Fruit fly (Drosophila melanogaster) whole organism, embryonic: ENCODE measurements around the gene SpdS.

Experiments used
- Ada2b ChIP-seq: fragments of 200-800 bp; sonication (Bioruptor generic); IDR thresholded peaks from 2 replicates; pipeline ENCODE4 v1.3.6; 2022; ENCODE audit warnings: missing biosample characterization, missing genetic modification characterization
- CG10321 ChIP-seq: fragments of 200-800 bp; sonication (Bioruptor generic); IDR thresholded peaks from 2 replicates; pipeline ENCODE4 v1.3.6; 2022; ENCODE audit warnings: missing biosample characterization, missing genetic modification characterization
- CG11398 ChIP-seq: fragments of 200-800 bp; sonication (Bioruptor generic); optimal IDR thresholded peaks from 2 replicates; lab custom pipeline; 2016; ENCODE audit warnings: missing biosample characterization, missing genetic modification characterization
- CG11696 ChIP-seq: fragments of 200-800 bp; sonication (Bioruptor generic); IDR thresholded peaks from 2 replicates; pipeline ENCODE4 v1.3.6; 2022; ENCODE audit warnings: missing biosample characterization, missing genetic modification characterization
- CG13296 ChIP-seq: fragments of 200-800 bp; sonication (Bioruptor generic); optimal IDR thresholded peaks from 3 replicates; lab custom pipeline; 2018; ENCODE audit warnings: missing biosample characterization, mild to moderate bottlenecking, missing genetic modification characterization
- CG13424 ChIP-seq: fragments of 200-800 bp; sonication (Bioruptor generic); optimal IDR thresholded peaks from 2 replicates; lab custom pipeline; 2019; ENCODE audit warnings: missing biosample characterization, mild to moderate bottlenecking, missing genetic modification characterization, moderate library complexity
- CG14014 ChIP-seq: fragments of 200-800 bp; sonication (Bioruptor generic); IDR thresholded peaks from 2 replicates; pipeline ENCODE4 v1.3.6; 2022; ENCODE audit warnings: missing biosample characterization, missing genetic modification characterization
- CG15514 ChIP-seq: fragments of 200-800 bp; sonication (Bioruptor generic); optimal IDR thresholded peaks from 3 replicates; lab custom pipeline; 2017; ENCODE audit warnings: missing biosample characterization, missing genetic modification characterization, mild to moderate bottlenecking, moderate library complexity, missing genetic modification reagents
- CG16813 ChIP-seq: fragments of 200-800 bp; sonication (Bioruptor generic); IDR thresholded peaks from 3 replicates; pipeline ENCODE4 v1.3.6; 2022; ENCODE audit warnings: missing biosample characterization, missing genetic modification characterization; ENCODE audit not compliant: partially characterized antibody
- CG17328 ChIP-seq: fragments of 200-800 bp; sonication (Bioruptor generic); IDR thresholded peaks from 2 replicates; pipeline ENCODE4 v1.3.6; 2022; ENCODE audit warnings: missing biosample characterization, missing genetic modification characterization
- CG17359 ChIP-seq: fragments of 200-800 bp; sonication (Bioruptor generic); optimal IDR thresholded peaks from 3 replicates; lab custom pipeline; 2018; ENCODE audit warnings: missing biosample characterization, mild to moderate bottlenecking, missing genetic modification characterization, moderate library complexity
- CG18011 ChIP-seq: fragments of 200-800 bp; sonication (Bioruptor generic); optimal IDR thresholded peaks from 2 replicates; lab custom pipeline; 2017; ENCODE audit warnings: missing biosample characterization, missing genetic modification characterization, mild to moderate bottlenecking, moderate library complexity, missing genotype
- CG33213 ChIP-seq: fragments of 200-800 bp; sonication (Bioruptor generic); optimal IDR thresholded peaks from 3 replicates; lab custom pipeline; 2016; ENCODE audit warnings: missing biosample characterization, missing genetic modification characterization
- CG5245 ChIP-seq: fragments of 200-800 bp; sonication (Bioruptor generic); optimal IDR thresholded peaks from 3 replicates; lab custom pipeline; 2016; ENCODE audit warnings: missing biosample characterization, missing genetic modification characterization
- CG6654 ChIP-seq: fragments of 200-800 bp; sonication (Bioruptor generic); optimal IDR thresholded peaks from 2 replicates; lab custom pipeline; 2017; ENCODE audit warnings: missing biosample characterization, mild to moderate bottlenecking, missing genetic modification characterization
- CG6683 ChIP-seq: fragments of 200-800 bp; sonication (Bioruptor generic); optimal IDR thresholded peaks from 2 replicates; lab custom pipeline; 2017; ENCODE audit warnings: missing biosample characterization, mild to moderate bottlenecking, missing genetic modification characterization, missing genetic modification reagents
- CG8089 ChIP-seq: fragments of 200-800 bp; sonication (Bioruptor generic); optimal IDR thresholded peaks from 3 replicates; lab custom pipeline; 2016; ENCODE audit warnings: missing biosample characterization, missing genetic modification characterization
- CG8924 ChIP-seq: fragments of 200-800 bp; optimal IDR thresholded peaks from 3 replicates; lab custom pipeline; 2019; ENCODE audit warnings: missing biosample characterization, mild to moderate bottlenecking, missing genetic modification characterization, moderate library complexity
- CG9727 ChIP-seq: fragments of 200-800 bp; sonication (Bioruptor generic); optimal IDR thresholded peaks from 3 replicates; lab custom pipeline; 2017; ENCODE audit warnings: missing biosample characterization, mild to moderate bottlenecking, missing genetic modification characterization
- CG9817 ChIP-seq: fragments of 200-800 bp; sonication (Bioruptor generic); optimal IDR thresholded peaks from 2 replicates; lab custom pipeline; 2018; ENCODE audit warnings: missing biosample characterization, mild to moderate bottlenecking, missing genetic modification characterization, moderate library complexity
- Camta ChIP-seq: fragments of 200-800 bp; sonication (Bioruptor generic); optimal IDR thresholded peaks from 2 replicates; lab custom pipeline; 2016; ENCODE audit warnings: missing biosample characterization, missing genetic modification characterization
- Dip3 ChIP-seq: fragments of 200-800 bp; sonication (Bioruptor generic); optimal IDR thresholded peaks from 3 replicates; lab custom pipeline; 2016; ENCODE audit warnings: missing biosample characterization, missing genetic modification characterization
- Drgx ChIP-seq: fragments of 200-800 bp; sonication (Bioruptor generic); IDR thresholded peaks from 2 replicates; pipeline ENCODE4 v1.3.6; 2022; ENCODE audit warnings: missing biosample characterization, missing genetic modification characterization
- Jarid2 ChIP-seq: fragments of 200-800 bp; sonication (Bioruptor generic); optimal IDR thresholded peaks from 3 replicates; lab custom pipeline; 2017; ENCODE audit warnings: mild to moderate bottlenecking, missing biosample characterization, missing genetic modification reagents, missing genetic modification characterization
- MTF-1 ChIP-seq: fragments of 200-800 bp; sonication (Bioruptor generic); optimal IDR thresholded peaks from 2 replicates; lab custom pipeline; 2018; ENCODE audit warnings: missing biosample characterization, mild to moderate bottlenecking, missing genetic modification characterization, borderline replicate concordance
- NC2α ChIP-seq: fragments of 200-800 bp; sonication (Bioruptor generic); optimal IDR thresholded peaks from 2 replicates; lab custom pipeline; 2016; ENCODE audit warnings: missing biosample characterization, missing genetic modification characterization
- Pdp1 ChIP-seq, 2 experiments: fragments of 200-800 bp; sonication (Bioruptor generic); optimal IDR thresholded peaks; 3 replicates each; lab custom pipeline; 2016; ENCODE audit warnings: missing biosample characterization in 2 of 2, missing genetic modification characterization in 2 of 2, mild to moderate bottlenecking in 1 of 2, moderate library complexity in 1 of 2
- Tbp ChIP-seq: fragments of >200 bp; optimal IDR thresholded peaks from 2 replicates; lab custom pipeline; 2018; ENCODE audit warnings: missing biosample characterization, missing genetic modification characterization
- abd-A ChIP-seq: fragments of 200-800 bp; sonication (Bioruptor generic); optimal IDR thresholded peaks from 3 replicates; lab custom pipeline; 2019; ENCODE audit warnings: missing biosample characterization, mild to moderate bottlenecking, missing genetic modification characterization, moderate library complexity
- ac ChIP-seq: fragments of 200-800 bp; sonication (Bioruptor generic); optimal IDR thresholded peaks from 3 replicates; lab custom pipeline; 2017; ENCODE audit warnings: missing biosample characterization, mild to moderate bottlenecking, missing genetic modification characterization
- cg ChIP-seq: fragments of 200-800 bp; sonication (Bioruptor generic); optimal IDR thresholded peaks from 3 replicates; lab custom pipeline; 2019; ENCODE audit warnings: missing biosample characterization, mild to moderate bottlenecking, missing genetic modification characterization, moderate library complexity
- crol ChIP-seq: fragments of 200-800 bp; sonication (Bioruptor generic); IDR thresholded peaks from 2 replicates; pipeline ENCODE4 v1.3.6; 2022; ENCODE audit warnings: missing biosample characterization, missing genetic modification characterization
- cwo ChIP-seq: fragments of 200-800 bp; sonication (Bioruptor generic); optimal IDR thresholded peaks from 3 replicates; lab custom pipeline; 2017; ENCODE audit warnings: missing biosample characterization, missing genetic modification characterization, mild to moderate bottlenecking, moderate library complexity, missing genetic modification reagents
- disco-r ChIP-seq: fragments of 200-800 bp; sonication (Bioruptor generic); optimal IDR thresholded peaks from 2 replicates; lab custom pipeline; 2016; ENCODE audit warnings: missing biosample characterization, missing genetic modification characterization
- dmrt11E ChIP-seq: fragments of 200-800 bp; sonication (Bioruptor generic); optimal IDR thresholded peaks from 3 replicates; lab custom pipeline; 2018; ENCODE audit warnings: missing biosample characterization, mild to moderate bottlenecking, missing genetic modification characterization, moderate library complexity
- dmrt99B ChIP-seq: fragments of 200-800 bp; sonication (Bioruptor generic); optimal IDR thresholded peaks from 2 replicates; lab custom pipeline; 2018; ENCODE audit warnings: missing biosample characterization, mild to moderate bottlenecking, missing genetic modification characterization, moderate library complexity
- dpn ChIP-seq, 2 experiments: fragments of 200-800 bp; sonication (Bioruptor generic); optimal IDR thresholded peaks; 3 replicates each; lab custom pipeline; 2016; ENCODE audit warnings: missing biosample characterization in 2 of 2, missing genetic modification characterization in 2 of 2
- exex ChIP-seq: fragments of 200-800 bp; sonication (Bioruptor generic); optimal IDR thresholded peaks from 4 replicates; lab custom pipeline; 2018; ENCODE audit warnings: missing biosample characterization, mild to moderate bottlenecking, missing genetic modification characterization, moderate library complexity
- ftz-f1 ChIP-seq: fragments of 200-800 bp; sonication (Bioruptor generic); optimal IDR thresholded peaks from 2 replicates; lab custom pipeline; 2016; ENCODE audit warnings: missing biosample characterization, missing genetic modification characterization
- gro ChIP-seq: fragments of 200-800 bp; sonication (Bioruptor generic); optimal IDR thresholded peaks from 2 replicates; lab custom pipeline; 2016; ENCODE audit warnings: missing biosample characterization, missing genetic modification characterization
- gsb ChIP-seq: fragments of 200-800 bp; sonication (Bioruptor generic); IDR thresholded peaks from 2 replicates; pipeline ENCODE4 v1.3.6; 2022; ENCODE audit warnings: missing biosample characterization, missing genetic modification characterization
- h ChIP-seq: fragments of >200 bp; optimal IDR thresholded peaks from 2 replicates; lab custom pipeline; 2017
- hth ChIP-seq: fragments of >200 bp; optimal IDR thresholded peaks from 2 replicates; lab custom pipeline; 2017; ENCODE audit warnings: inconsistent platforms
- insv ChIP-seq, 2 experiments: fragments of 200-800 bp; sonication (Bioruptor generic); optimal IDR thresholded peaks; 3 replicates each; lab custom pipeline; 2016 to 2018; ENCODE audit warnings: missing biosample characterization in 2 of 2, missing genetic modification characterization in 2 of 2
- nom ChIP-seq: fragments of 200-800 bp; sonication (Bioruptor generic); optimal IDR thresholded peaks from 2 replicates; lab custom pipeline; 2017; ENCODE audit warnings: missing biosample characterization, missing genetic modification characterization, mild to moderate bottlenecking, moderate library complexity, missing genetic modification reagents
- pfk ChIP-seq: fragments of 200-800 bp; sonication (Bioruptor generic); optimal IDR thresholded peaks from 2 replicates; lab custom pipeline; 2018; ENCODE audit warnings: missing biosample characterization, mild to moderate bottlenecking, missing genetic modification characterization, moderate library complexity
- sna ChIP-seq: fragments of 200-800 bp; sonication (Bioruptor generic); IDR thresholded peaks from 2 replicates; pipeline ENCODE4 v1.3.6; 2022; ENCODE audit warnings: missing biosample characterization, missing genetic modification characterization; ENCODE audit not compliant: partially characterized antibody
- stwl ChIP-seq: fragments of 200-800 bp; sonication (Bioruptor generic); optimal IDR thresholded peaks from 3 replicates; lab custom pipeline; 2018; ENCODE audit warnings: missing biosample characterization, mild to moderate bottlenecking, missing genetic modification characterization, moderate library complexity
- tap ChIP-seq: fragments of 200-800 bp; optimal IDR thresholded peaks from 3 replicates; lab custom pipeline; 2019; ENCODE audit warnings: missing biosample characterization, mild to moderate bottlenecking, missing genetic modification characterization, moderate library complexity
- unpg ChIP-seq: fragments of 200-800 bp; sonication (Bioruptor generic); optimal IDR thresholded peaks from 3 replicates; lab custom pipeline; 2018; ENCODE audit warnings: missing biosample characterization, mild to moderate bottlenecking, missing genetic modification characterization, moderate library complexity
- vnd ChIP-seq: fragments of 200-800 bp; sonication (Bioruptor generic); IDR thresholded peaks from 3 replicates; pipeline ENCODE4 v1.3.6; 2022; ENCODE audit warnings: missing biosample characterization, missing genetic modification characterization; ENCODE audit not compliant: partially characterized antibody

The SpdS gene

dm6 chr3R:9630633-9631095 lies 777 bp upstream of the SpdS start, which contains the start of gene Calr (continued):
- no peak for TF ChIP-seq crol
- TF ChIP-seq disco-r (GFP tag; lab: Kevin White, UChicago), result no peak
- peak; percentile 27 for TF ChIP-seq dmrt11E (tag; lab: Kevin White, UChicago)
- no peak for TF ChIP-seq CG17359
- peak; percentile 87 for TF ChIP-seq Jarid2 (GFP tag; lab: Kevin White, UChicago)
- TF ChIP-seq MTF-1 (GFP tag; lab: Kevin White, UChicago), result peak; percentile 37
- TF ChIP-seq tap (tag; lab: Kevin White, UChicago), result no peak
- TF ChIP-seq abd-A (tag; lab: Kevin White, UChicago), result peak; percentile 95
- TF ChIP-seq Camta, result no peak
- no peak for TF ChIP-seq CG11696 (GFP tag; lab: Robert Waterston, UW)
- no peak for TF ChIP-seq sna (GFP tag; lab: Robert Waterston, UW)
- no peak for TF ChIP-seq dmrt99B (tag; lab: Kevin White, UChicago)
- peak; percentile 75 for TF ChIP-seq CG15514 (GFP tag; lab: Kevin White, UChicago)
- no peak for TF ChIP-seq CG13424 (tag; lab: Kevin White, UChicago)
- no peak for TF ChIP-seq h
- peak; percentile 56 for TF ChIP-seq CG13296 (GFP tag; lab: Kevin White, UChicago)
- no peak for TF ChIP-seq CG10321 (GFP tag; lab: Robert Waterston, UW)
- TF ChIP-seq Dip3 (GFP tag; lab: Kevin White, UChicago), result peak; percentile 66
- peak; percentile 50 for TF ChIP-seq CG33213
- no peak for TF ChIP-seq CG8089
- TF ChIP-seq unpg (GFP tag; lab: Kevin White, UChicago), result peak; percentile 30
- no peak for TF ChIP-seq cg (GFP tag; lab: Kevin White, UChicago)
- no peak for TF ChIP-seq Ada2b (GFP tag; lab: Robert Waterston, UW)
- no peak for TF ChIP-seq Pdp1 (GFP tag; optimal IDR thresholded peaks at IDR 0.05; lab: Kevin White, UChicago)
- peak; percentile 44 for TF ChIP-seq ftz-f1
- TF ChIP-seq CG9727, result peak; percentile 57
- TF ChIP-seq dpn (GFP tag; optimal IDR thresholded peaks at IDR 0.05; lab: Kevin White, UChicago), result peak; percentile 23 to 25
- no peak for TF ChIP-seq CG5245 (GFP tag; lab: Kevin White, UChicago)
- TF ChIP-seq CG6654 (GFP tag; lab: Kevin White, UChicago), result no peak
- TF ChIP-seq CG14014 (GFP tag; lab: Robert Waterston, UW), result no peak
- no peak for TF ChIP-seq Drgx (GFP tag; lab: Robert Waterston, UW)
- peak; percentile 53 for TF ChIP-seq gro (GFP tag; lab: Kevin White, UChicago)
- no peak for TF ChIP-seq ac (GFP tag; lab: Kevin White, UChicago)
- TF ChIP-seq hth, result no peak
- TF ChIP-seq cwo (GFP tag; lab: Kevin White, UChicago), result no peak
- TF ChIP-seq vnd (GFP tag; lab: Robert Waterston, UW), result no peak
- peak; percentile 72 for TF ChIP-seq nom (GFP tag; lab: Kevin White, UChicago)
- TF ChIP-seq insv (GFP tag; optimal IDR thresholded peaks at IDR 0.05; lab: Kevin White, UChicago), result peak in 1 of 2 experiments; percentile 65
- TF ChIP-seq Tbp (GFP tag; lab: Kevin White, UChicago), result no peak
- TF ChIP-seq stwl, result peak; percentile 97
- no peak for TF ChIP-seq CG11398
- TF ChIP-seq CG8924 (tag; lab: Kevin White, UChicago), result peak; percentile 78
- no peak for TF ChIP-seq CG9817
- no peak for TF ChIP-seq CG16813 (GFP tag; lab: Robert Waterston, UW)
- peak; percentile 18 for TF ChIP-seq NC2α (GFP tag; lab: Kevin White, UChicago)
- peak; percentile 9 for TF ChIP-seq CG18011 (GFP tag; lab: Kevin White, UChicago)
- no peak for TF ChIP-seq gsb (GFP tag; lab: Robert Waterston, UW)
- peak; percentile 38 for TF ChIP-seq exex (tag; lab: Kevin White, UChicago)
- peak; percentile 64 for TF ChIP-seq pfk (GFP tag; lab: Kevin White, UChicago)
- TF ChIP-seq CG17328 (GFP tag; lab: Robert Waterston, UW), result no peak
- no peak for TF ChIP-seq CG6683
